Worm (Caenorhabditis elegans): ENCODE results near the gene C45B2.1.

C45B2.1 gene

ce11 chrX:6041995-6042481 is 43.9 kb upstream of the C45B2.1 start:
- peak; percentile 76 for TF ChIP-seq nfya-1 (tag; optimal IDR thresholded peaks at IDR 0.05)
- no peak for TF ChIP-seq ceh-9 (tag; optimal IDR thresholded peaks at IDR 0.05)
- TF ChIP-seq tbx-2 (tag; optimal IDR thresholded peaks at IDR 0.05) = peak; percentile 3
- TF ChIP-seq ref-2 (tag; optimal IDR thresholded peaks at IDR 0.05) = peak; percentile 42
- TF ChIP-seq elt-2 (tag; optimal IDR thresholded peaks at IDR 0.05) = peak; percentile 31
- no peak for TF ChIP-seq ceh-31 (tag; optimal IDR thresholded peaks at IDR 0.05)
- peak; percentile 80 for TF ChIP-seq ceh-18 (tag; optimal IDR thresholded peaks at IDR 0.05)

ce11 chrX:6043283-6043682 is 42.6 kb upstream of the C45B2.1 start:
- TF ChIP-seq ceh-18 (tag; optimal IDR thresholded peaks at IDR 0.05) = no peak
- TF ChIP-seq lin-11 (tag; optimal IDR thresholded peaks at IDR 0.05) = no peak

ce11 chrX:6048508-6048907 is 37.4 kb upstream of the C45B2.1 start, which contains the start of gene pak-1:
pak-1 (minus strand) TSS chrX:6048608.
- TF ChIP-seq lin-11 (tag; optimal IDR thresholded peaks at IDR 0.05) = no peak
- TF ChIP-seq ceh-9 (tag; optimal IDR thresholded peaks at IDR 0.05) = no peak
- TF ChIP-seq ahr-1 (tag; optimal IDR thresholded peaks at IDR 0.05) = no peak
- no peak for TF ChIP-seq ref-2 (tag; optimal IDR thresholded peaks at IDR 0.05)
- no peak for TF ChIP-seq nhr-11 (tag; optimal IDR thresholded peaks at IDR 0.05)
- TF ChIP-seq hlh-30 (tag; optimal IDR thresholded peaks at IDR 0.05; ENCODE audit: insufficient read depth) = no peak
- TF ChIP-seq pros-1 (tag; optimal IDR thresholded peaks at IDR 0.05) = no peak
- no peak for TF ChIP-seq fax-1 (tag; optimal IDR thresholded peaks at IDR 0.05)
- no peak for TF ChIP-seq nhr-232 (tag; optimal IDR thresholded peaks at IDR 0.05)
- TF ChIP-seq unc-86 (tag; optimal IDR thresholded peaks at IDR 0.05) = no peak
- no peak for TF ChIP-seq rnt-1 (tag; optimal IDR thresholded peaks at IDR 0.05)
- TF ChIP-seq hlh-13 (GFP tag; optimal IDR thresholded peaks at IDR 0.05) = no peak
- TF ChIP-seq pag-3 (tag; optimal IDR thresholded peaks at IDR 0.05; ENCODE audit: borderline replicate concordance) = no peak

ce11 chrX:6050078-6050477 is 35.8 kb upstream of the C45B2.1 start:
- peak; percentile 5 for TF ChIP-seq rnt-1 (tag; optimal IDR thresholded peaks at IDR 0.05)
- TF ChIP-seq elt-2 (tag; optimal IDR thresholded peaks at IDR 0.05) = peak; percentile 76
- TF ChIP-seq zip-5 (tag; optimal IDR thresholded peaks at IDR 0.05) = no peak

ce11 chrX:6050849-6051248 is 35.1 kb upstream of the C45B2.1 start:
- TF ChIP-seq ttx-3 (tag; optimal IDR thresholded peaks at IDR 0.05) = no peak
- no peak for TF ChIP-seq elt-2 (tag; optimal IDR thresholded peaks at IDR 0.05)
- no peak for TF ChIP-seq fkh-6 (tag; optimal IDR thresholded peaks at IDR 0.05)

ce11 chrX:6052744-6053143 is 33.2 kb upstream of the C45B2.1 start, which contains the start of gene C45B2.6:
C45B2.6 (plus strand) TSS chrX:6052879.
- no peak for TF ChIP-seq F13H6.1 (tag; optimal IDR thresholded peaks at IDR 0.05)
- no peak for TF ChIP-seq ceh-48 (tag; optimal IDR thresholded peaks at IDR 0.05)
- TF ChIP-seq pqm-1 (tag; optimal IDR thresholded peaks at IDR 0.05) = no peak
- no peak for TF ChIP-seq dve-1 (tag; optimal IDR thresholded peaks at IDR 0.05)
- TF ChIP-seq ceh-19 (GFP tag; optimal IDR thresholded peaks at IDR 0.05) = no peak
- no peak for TF ChIP-seq lin-11 (tag; optimal IDR thresholded peaks at IDR 0.05)
- TF ChIP-seq sox-2 (GFP tag; IDR thresholded peaks at IDR 0.05) = no peak
- no peak for TF ChIP-seq ceh-6 (GFP tag; optimal IDR thresholded peaks at IDR 0.05)
- no peak for TF ChIP-seq ceh-24 (tag; optimal IDR thresholded peaks at IDR 0.05)
- no peak for TF ChIP-seq zip-5 (tag; optimal IDR thresholded peaks at IDR 0.05)
- no peak for TF ChIP-seq che-1 (tag; optimal IDR thresholded peaks at IDR 0.05)
- TF ChIP-seq pros-1 (tag; optimal IDR thresholded peaks at IDR 0.05) = no peak
- TF ChIP-seq ceh-30 (tag; optimal IDR thresholded peaks at IDR 0.05) = no peak
- no peak for TF ChIP-seq tbx-2 (tag; optimal IDR thresholded peaks at IDR 0.05)
- no peak for TF ChIP-seq hlh-15 (tag; optimal IDR thresholded peaks at IDR 0.05)
- TF ChIP-seq K02D7.2 (tag; optimal IDR thresholded peaks at IDR 0.05) = no peak

All from whole organism, late embryonic.